Worm (Caenorhabditis elegans): ENCODE results near the gene bath-47.

Gene bath-47

DNA sequence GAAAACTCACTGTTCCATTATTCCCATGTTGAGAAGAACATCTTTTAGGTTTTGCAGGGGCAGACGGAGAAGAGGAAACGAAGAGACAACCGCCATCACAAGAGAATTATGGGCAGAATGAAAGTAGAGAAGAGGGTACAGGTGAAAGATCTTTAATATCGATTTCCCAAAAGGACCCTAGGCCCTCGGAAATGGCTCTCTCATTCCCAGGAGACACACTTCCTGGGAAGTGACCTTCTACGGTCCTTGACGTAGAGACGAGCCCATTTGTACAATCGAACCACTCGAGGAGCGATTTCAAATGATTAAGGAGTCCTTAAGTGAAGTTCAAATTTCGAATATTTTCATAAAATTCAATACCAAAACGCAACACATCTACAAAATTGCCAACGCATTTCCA lies 30.6 kb upstream of the bath-47 start, which contains the start of gene fbxb-46:
fbxb-46 (minus strand) TSS at position 101 of the 400 bp plus-strand sequence.
- TF ChIP-seq lsy-12 (tag; optimal IDR thresholded peaks at IDR 0.05) = no peak
- no peak for TF ChIP-seq elt-2 (tag; optimal IDR thresholded peaks at IDR 0.05)
- no peak for TF ChIP-seq nhr-67 (tag; optimal IDR thresholded peaks at IDR 0.05)
- TF ChIP-seq elt-1 (tag; optimal IDR thresholded peaks at IDR 0.05) = no peak
- no peak for TF ChIP-seq pqm-1 (tag; optimal IDR thresholded peaks at IDR 0.05)
- TF ChIP-seq mdl-1 (tag; optimal IDR thresholded peaks at IDR 0.05) = no peak
- TF ChIP-seq unc-62 (GFP tag; optimal IDR thresholded peaks at IDR 0.05) = no peak
- TF ChIP-seq jun-1 (tag; optimal IDR thresholded peaks at IDR 0.05) = no peak
- no peak for TF ChIP-seq ceh-16 (tag; optimal IDR thresholded peaks at IDR 0.05)
- TF ChIP-seq lin-15B (tag; optimal IDR thresholded peaks at IDR 0.05) = no peak
- TF ChIP-seq ceh-9 (tag; optimal IDR thresholded peaks at IDR 0.05) = no peak
- no peak for TF ChIP-seq zag-1 (tag; optimal IDR thresholded peaks at IDR 0.05)
- TF ChIP-seq fos-1 (tag; optimal IDR thresholded peaks at IDR 0.05) = no peak

- TF ChIP-seq zag-1 (tag; optimal IDR thresholded peaks at IDR 0.05) (no peak), nhr-12 (tag; optimal IDR thresholded peaks at IDR 0.05) (no peak), nhr-11 (tag; optimal IDR thresholded peaks at IDR 0.05) (no peak), nhr-28 (tag; optimal IDR thresholded peaks at IDR 0.05) (no peak), nhr-237 (tag; optimal IDR thresholded peaks at IDR 0.05) (no peak), nhr-23 (tag; optimal IDR thresholded peaks at IDR 0.05) (no peak), ceh-16 (tag; optimal IDR thresholded peaks at IDR 0.05) (no peak), ztf-11 (tag; optimal IDR thresholded peaks at IDR 0.05) (no peak), egl-5 (tag; optimal IDR thresholded peaks at IDR 0.05) (no peak), ceh-28 (tag; optimal IDR thresholded peaks at IDR 0.05) (no peak), pha-4 (tag; optimal IDR thresholded peaks at IDR 0.05) (no peak), unc-39 (tag; optimal IDR thresholded peaks at IDR 0.05) (no peak), snpc-4 (tag; optimal IDR thresholded peaks at IDR 0.05) (no peak), unc-62 (GFP tag; optimal IDR thresholded peaks at IDR 0.05) (no peak)
Observed at ce11 chrII:1576030-1576429, 25.6 kb upstream of the bath-47 start, which contains the start of gene K05F6.10. Gene K05F6.10, minus strand, starts transcription at chrII:1576130.

DNA sequence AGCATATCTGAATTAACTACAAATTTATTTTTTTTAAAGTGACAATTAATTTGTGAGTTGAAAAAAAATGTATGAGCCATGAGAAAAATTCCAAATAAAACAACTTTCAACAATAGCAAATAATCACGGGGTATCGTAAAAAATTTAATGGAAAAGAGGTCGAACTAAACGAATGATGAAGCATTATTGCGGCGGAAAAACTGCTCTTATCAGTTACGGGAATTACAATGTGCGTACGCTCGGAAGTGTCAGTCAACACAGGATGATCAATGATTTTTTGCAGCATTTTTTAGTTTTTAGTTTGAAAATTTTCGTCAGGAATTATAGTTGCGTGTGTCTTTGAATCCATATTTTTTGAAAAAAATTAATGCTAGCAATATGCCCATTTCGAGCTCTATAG lies 24.8 kb upstream of the bath-47 start:
- TF ChIP-seq pqm-1 (tag; optimal IDR thresholded peaks at IDR 0.05) = peak; percentile 68
- TF ChIP-seq jun-1 (tag; optimal IDR thresholded peaks at IDR 0.05) = peak; percentile 21
- TF ChIP-seq nhr-23 (tag; optimal IDR thresholded peaks at IDR 0.05) = no peak
- peak; percentile 82 for TF ChIP-seq elt-2 (tag; optimal IDR thresholded peaks at IDR 0.05)
- no peak for TF ChIP-seq sea-2 (GFP tag; optimal IDR thresholded peaks at IDR 0.05)
- TF ChIP-seq egl-5 (tag; optimal IDR thresholded peaks at IDR 0.05) = no peak
- no peak for TF ChIP-seq nhr-76 (tag; optimal IDR thresholded peaks at IDR 0.05)

DNA sequence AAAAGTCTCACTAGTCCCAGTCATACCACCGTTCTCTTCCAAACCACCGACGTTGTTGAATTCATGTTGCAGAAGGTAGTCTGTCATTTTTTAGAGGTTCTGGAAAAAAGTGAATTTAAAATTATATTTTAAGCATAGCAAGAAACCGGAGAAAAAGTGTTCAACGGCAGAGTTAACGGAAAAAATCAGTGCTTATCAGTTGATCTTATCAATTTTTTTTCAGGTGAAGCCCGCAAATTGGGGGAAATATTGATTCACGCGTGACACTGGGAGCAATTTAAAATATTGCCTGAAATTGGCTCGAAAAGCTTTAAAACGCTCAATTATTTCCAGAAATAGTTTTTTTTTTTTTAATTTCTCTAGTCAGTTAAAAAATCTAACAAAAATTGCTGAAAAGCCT lies 21.7 kb upstream of the bath-47 start, which contains the start of gene math-38:
math-38 (minus strand) TSS at position 101 of the 400 bp plus-strand sequence.
- no peak for TF ChIP-seq nhr-76 (tag; optimal IDR thresholded peaks at IDR 0.05)
- TF ChIP-seq lin-15B (tag; optimal IDR thresholded peaks at IDR 0.05) = no peak
- peak; percentile 56 for TF ChIP-seq elt-2 (tag; optimal IDR thresholded peaks at IDR 0.05)
- no peak for TF ChIP-seq unc-39 (tag; optimal IDR thresholded peaks at IDR 0.05)

DNA sequence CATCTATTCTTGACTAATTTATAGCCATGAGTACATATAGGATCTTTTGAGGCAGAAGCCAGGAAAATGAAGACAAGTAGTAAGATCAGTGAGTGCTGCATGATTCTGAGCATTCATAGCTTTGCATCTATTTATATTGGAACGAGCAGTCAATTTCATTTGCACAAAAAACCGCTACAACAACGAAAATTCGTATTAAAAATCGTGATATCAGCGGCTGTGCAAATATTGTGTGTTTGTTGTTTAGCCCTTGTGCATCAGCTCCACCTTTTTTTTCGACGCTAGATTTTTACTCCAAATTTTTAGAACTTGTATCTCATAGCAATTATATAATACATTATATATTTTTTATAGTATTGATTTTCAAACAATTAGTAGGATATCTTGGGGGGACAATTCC lies 17.5 kb upstream of the bath-47 start, which contains the start of gene clec-21:
clec-21 (minus strand) TSS at position 101 of the 400 bp plus-strand sequence.
- no peak for TF ChIP-seq lin-39 (tag; optimal IDR thresholded peaks at IDR 0.05)
- TF ChIP-seq sea-2 (GFP tag; optimal IDR thresholded peaks at IDR 0.05) = no peak
- TF ChIP-seq egl-27 (tag; optimal IDR thresholded peaks at IDR 0.05) = no peak
- TF ChIP-seq nhr-28 (tag; optimal IDR thresholded peaks at IDR 0.05) = no peak
- TF ChIP-seq nhr-43 (tag; optimal IDR thresholded peaks at IDR 0.05; ENCODE audit: poor library complexity, severe bottlenecking) = no peak
- no peak for TF ChIP-seq mdl-1 (tag; optimal IDR thresholded peaks at IDR 0.05)
- TF ChIP-seq ama-1 (optimal IDR thresholded peaks at IDR 0.05) = no peak
- TF ChIP-seq ztf-4 (tag; optimal IDR thresholded peaks at IDR 0.05) = no peak
- TF ChIP-seq unc-62 (GFP tag; optimal IDR thresholded peaks at IDR 0.05) = no peak
- no peak for TF ChIP-seq aly-2 (tag; optimal IDR thresholded peaks at IDR 0.05)
- no peak for TF ChIP-seq lin-15B (tag; optimal IDR thresholded peaks at IDR 0.05)
- TF ChIP-seq eor-1 (tag; optimal IDR thresholded peaks at IDR 0.05) = no peak
- no peak for TF ChIP-seq nhr-237 (tag; optimal IDR thresholded peaks at IDR 0.05)
- no peak for TF ChIP-seq egl-5 (tag; optimal IDR thresholded peaks at IDR 0.05)
- no peak for TF ChIP-seq lsy-12 (tag; optimal IDR thresholded peaks at IDR 0.05)

Data from whole organism, L3 larva.